Fruit fly (Drosophila melanogaster): ENCODE measurements around the gene CG8031.

The CG8031 gene

dm6 chr3R:12981334-12982166 lies 29.6 kb downstream of the CG8031 start:
- TF ChIP-seq CG17806 (tag; optimal IDR thresholded peaks at IDR 0.05): peak; percentile 73
- TF ChIP-seq D1 (tag; optimal IDR thresholded peaks at IDR 0.05): no peak
- peak; percentile 43; the same call in 1 of the 3 replicates for TF ChIP-seq fd96Ca (GFP tag; IDR thresholded peaks at IDR 0.05)
- TF ChIP-seq EcR (GFP tag; optimal IDR thresholded peaks at IDR 0.05): peak; percentile 91
- 0 out of 2 replicates have a peak, but pooled peaks have one; percentile 17 for TF ChIP-seq rn (GFP tag; IDR thresholded peaks at IDR 0.05)
- TF ChIP-seq CG13204 (GFP tag; optimal IDR thresholded peaks at IDR 0.05): peak; percentile 36
- TF ChIP-seq gl (tag; optimal IDR thresholded peaks at IDR 0.05): no peak
- peak; percentile 46 for TF ChIP-seq Pif1B (GFP tag; optimal IDR thresholded peaks at IDR 0.05)
- TF ChIP-seq CG15710 (tag; optimal IDR thresholded peaks at IDR 0.05): peak; percentile 72
- peak; percentile 29 for TF ChIP-seq Ets98B (GFP tag; IDR thresholded peaks at IDR 0.05)
- TF ChIP-seq CG34367 (tag; optimal IDR thresholded peaks at IDR 0.05): peak; percentile 65
- no peak for TF ChIP-seq CG10348 (GFP tag; IDR thresholded peaks at IDR 0.05)
- TF ChIP-seq CG32121 (GFP tag; IDR thresholded peaks at IDR 0.05): peak; percentile 75
- TF ChIP-seq CG8301 (tag; optimal IDR thresholded peaks at IDR 0.05): peak; percentile 76
- peak; percentile 80 for TF ChIP-seq Pif1A (GFP tag; optimal IDR thresholded peaks at IDR 0.05)
- peak; percentile 76 for TF ChIP-seq CG9948 (tag; optimal IDR thresholded peaks at IDR 0.05)
- TF ChIP-seq Snoo (tag; optimal IDR thresholded peaks at IDR 0.05): peak; percentile 66
- peak; percentile 86 for TF ChIP-seq CG14655 (GFP tag; optimal IDR thresholded peaks at IDR 0.05)
- TF ChIP-seq CG12605 (GFP tag; IDR thresholded peaks at IDR 0.05): peak; percentile 54; the same call in 1 of the 2 replicates
- TF ChIP-seq CG8159 (tag; optimal IDR thresholded peaks at IDR 0.05): peak; percentile 87
- TF ChIP-seq CG4496 (GFP tag; IDR thresholded peaks at IDR 0.05): peak; percentile 73; the same call in 2 of the 3 replicates

- no peak for TF ChIP-seq CG15710 (tag; optimal IDR thresholded peaks at IDR 0.05)
- TF ChIP-seq Ets98B (GFP tag; IDR thresholded peaks at IDR 0.05): no peak; the same call in 1 of the 2 replicates
- 0 out of 3 replicates have a peak, but pooled peaks have one; percentile 28 for TF ChIP-seq CG4496 (GFP tag; IDR thresholded peaks at IDR 0.05)
- TF ChIP-seq CG13204 (GFP tag; optimal IDR thresholded peaks at IDR 0.05): no peak
- no peak for TF ChIP-seq CG8159 (tag; optimal IDR thresholded peaks at IDR 0.05)
- TF ChIP-seq fd96Ca (GFP tag; IDR thresholded peaks at IDR 0.05): no peak
Observed at dm6 chr3R:12980628-12981219, 30.4 kb downstream of the CG8031 start, which contains the start of gene Paip2. TSS of gene Paip2 (plus strand) at chr3R:12980792.

- TF ChIP-seq CG34367 (tag; optimal IDR thresholded peaks at IDR 0.05) (no peak), CG32121 (GFP tag; IDR thresholded peaks at IDR 0.05) (no peak), fd96Ca (GFP tag; IDR thresholded peaks at IDR 0.05) (no peak), CG8301 (tag; optimal IDR thresholded peaks at IDR 0.05) (no peak), CG15710 (tag; optimal IDR thresholded peaks at IDR 0.05) (no peak), CG12605 (GFP tag; IDR thresholded peaks at IDR 0.05) (no peak), Ets98B (GFP tag; IDR thresholded peaks at IDR 0.05) (no peak), D1 (tag; optimal IDR thresholded peaks at IDR 0.05) (no peak), CG17806 (tag; optimal IDR thresholded peaks at IDR 0.05) (no peak), CG10348 (GFP tag; IDR thresholded peaks at IDR 0.05) (no peak), Pif1B (GFP tag; optimal IDR thresholded peaks at IDR 0.05) (no peak), CG9948 (tag; optimal IDR thresholded peaks at IDR 0.05) (no peak)
Observed at dm6 chr3R:12977371-12978050, 33.6 kb downstream of the CG8031 start, which contains the start of the genes CG7381 and CG7091. TSS of gene CG7381 (minus strand) at chr3R:12977471. TSS of gene CG7091 (plus strand) at chr3R:12978000.

- TF ChIP-seq CG17806 (tag; optimal IDR thresholded peaks at IDR 0.05) (no peak), Pif1B (GFP tag; optimal IDR thresholded peaks at IDR 0.05) (no peak), Pif1A (GFP tag; optimal IDR thresholded peaks at IDR 0.05) (no peak), CG15710 (tag; optimal IDR thresholded peaks at IDR 0.05) (no peak), CG13204 (GFP tag; optimal IDR thresholded peaks at IDR 0.05) (no peak), CG9948 (tag; optimal IDR thresholded peaks at IDR 0.05) (no peak), fd96Ca (GFP tag; IDR thresholded peaks at IDR 0.05) (no peak), Ets98B (GFP tag; IDR thresholded peaks at IDR 0.05) (no peak), CG8301 (tag; optimal IDR thresholded peaks at IDR 0.05) (no peak), gl (tag; optimal IDR thresholded peaks at IDR 0.05) (no peak), CG4496 (GFP tag; IDR thresholded peaks at IDR 0.05) (no peak), D1 (tag; optimal IDR thresholded peaks at IDR 0.05) (no peak), CG34367 (tag; optimal IDR thresholded peaks at IDR 0.05) (no peak), CG10348 (GFP tag; IDR thresholded peaks at IDR 0.05) (no peak), CG32121 (GFP tag; IDR thresholded peaks at IDR 0.05) (no peak), CG8159 (tag; optimal IDR thresholded peaks at IDR 0.05) (no peak)
Observed at dm6 chr3R:12975223-12975622, 35.9 kb downstream of the CG8031 start.

dm6 chr3R:12974447-12974846 lies 36.7 kb downstream of the CG8031 start:
- TF ChIP-seq CG17806 (tag; optimal IDR thresholded peaks at IDR 0.05): no peak
- TF ChIP-seq Pif1A (GFP tag; optimal IDR thresholded peaks at IDR 0.05): peak; percentile 22
- no peak for TF ChIP-seq CG12605 (GFP tag; IDR thresholded peaks at IDR 0.05)
- TF ChIP-seq CG9948 (tag; optimal IDR thresholded peaks at IDR 0.05): peak; percentile 43
- TF ChIP-seq CG13204 (GFP tag; optimal IDR thresholded peaks at IDR 0.05): no peak
- TF ChIP-seq Snoo (tag; optimal IDR thresholded peaks at IDR 0.05): no peak
- TF ChIP-seq EcR (GFP tag; optimal IDR thresholded peaks at IDR 0.05): no peak
- no peak for TF ChIP-seq gl (tag; optimal IDR thresholded peaks at IDR 0.05)
- TF ChIP-seq CG14655 (GFP tag; optimal IDR thresholded peaks at IDR 0.05): peak; percentile 53
- 0 out of 3 replicates have a peak, but pooled peaks have one; percentile 23 for TF ChIP-seq CG4496 (GFP tag; IDR thresholded peaks at IDR 0.05)
- peak; percentile 63 for TF ChIP-seq Pif1B (GFP tag; optimal IDR thresholded peaks at IDR 0.05)

Data from whole organism, pupa.